Worm (Caenorhabditis elegans) whole organism, early embryonic: ENCODE results near the gene lev-9.

ENCODE experiments used
- B0310.2 ChIP-seq: sonication (generic microtip); optimal IDR thresholded peaks from 2 replicates; lab custom pipeline; 2016; ENCODE audit warnings: mild to moderate bottlenecking, missing genetic modification characterization, missing compliant biosample characterization
- aly-1 ChIP-seq: sonication (generic microtip); optimal IDR thresholded peaks from 2 replicates; lab custom pipeline; 2016; ENCODE audit warnings: missing genetic modification characterization, missing compliant biosample characterization
- ama-1 ChIP-seq: fragments of 150-350 bp; optimal IDR thresholded peaks from 2 replicates; lab custom pipeline; 2014
- ceh-13 ChIP-seq: fragments of 200-800 bp; sonication (Bioruptor generic); optimal IDR thresholded peaks from 2 replicates; lab custom pipeline; 2018; ENCODE audit warnings: mild to moderate bottlenecking, missing genetic modification characterization, missing compliant biosample characterization

- TF ChIP-seq ama-1 (no peak), ceh-13 (no peak), B0310.2 (no peak), aly-1 (tag; lab: Kevin White, UChicago) (no peak)
These were observed 34.6 kb downstream of the lev-9 start for ce11 chrX:6256969-6257368.
